In the genomic region with DNA sequence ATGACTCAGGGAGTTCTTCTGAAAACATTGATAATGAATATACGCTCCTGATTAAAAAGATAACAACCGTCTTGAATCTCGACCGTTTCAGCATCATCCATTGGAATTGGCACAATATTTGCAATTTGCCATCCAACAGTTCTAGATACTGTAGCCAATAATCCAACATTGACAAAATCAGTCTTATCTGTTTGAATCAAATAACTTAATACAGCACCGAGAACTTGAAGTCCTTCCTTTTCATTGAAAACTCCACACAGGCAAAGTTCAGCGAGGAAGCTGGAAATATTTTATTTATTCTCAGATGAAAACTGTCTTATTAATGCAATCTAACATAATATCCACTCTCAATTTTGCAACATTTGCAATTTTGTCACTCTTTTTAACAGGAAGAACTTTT, we compare ENCODE assay signal across 2 worm cellular contexts.
A peak's percentile ranks its signal among the peaks of the same experiment; 100 is the strongest.
TF ChIP-seq lines count a peak whose summit lies in the region.

No protein-coding gene starts in this region.

TF ChIP-seq in whole organism, L4 larva, 104 proteins besides CTCF, POLR2A, EP300 and RAD21:
- TF ChIP-seq mep-1 (tag; optimal IDR thresholded peaks at IDR 0.05; lab: Kevin White, UChicago) = no peak
- TF ChIP-seq aha-1 (tag; lab: Kevin White, UChicago) = peak; percentile 90
- TF ChIP-seq dve-1 (tag; optimal IDR thresholded peaks at IDR 0.05; lab: Kevin White, UChicago; ENCODE audit: insufficient read depth) = no peak
- TF ChIP-seq hmg-1.1 (GFP tag; IDR thresholded peaks at IDR 0.05; lab: Robert Waterston, UW) = no peak

TF ChIP-seq in whole organism, young adult, 124 proteins besides CTCF, POLR2A, EP300 and RAD21:
- TF ChIP-seq lin-54 (GFP tag; optimal IDR thresholded peaks at IDR 0.05; lab: Kevin White, UChicago) (no peak), lin-26 (GFP tag; IDR thresholded peaks at IDR 0.05; lab: Robert Waterston, UW) (0 out of 2 replicates have a peak, but pooled peaks have one; percentile 11)
